Fruit fly (Drosophila melanogaster): ENCODE data around the gene crp.

Gene crp

DNA sequence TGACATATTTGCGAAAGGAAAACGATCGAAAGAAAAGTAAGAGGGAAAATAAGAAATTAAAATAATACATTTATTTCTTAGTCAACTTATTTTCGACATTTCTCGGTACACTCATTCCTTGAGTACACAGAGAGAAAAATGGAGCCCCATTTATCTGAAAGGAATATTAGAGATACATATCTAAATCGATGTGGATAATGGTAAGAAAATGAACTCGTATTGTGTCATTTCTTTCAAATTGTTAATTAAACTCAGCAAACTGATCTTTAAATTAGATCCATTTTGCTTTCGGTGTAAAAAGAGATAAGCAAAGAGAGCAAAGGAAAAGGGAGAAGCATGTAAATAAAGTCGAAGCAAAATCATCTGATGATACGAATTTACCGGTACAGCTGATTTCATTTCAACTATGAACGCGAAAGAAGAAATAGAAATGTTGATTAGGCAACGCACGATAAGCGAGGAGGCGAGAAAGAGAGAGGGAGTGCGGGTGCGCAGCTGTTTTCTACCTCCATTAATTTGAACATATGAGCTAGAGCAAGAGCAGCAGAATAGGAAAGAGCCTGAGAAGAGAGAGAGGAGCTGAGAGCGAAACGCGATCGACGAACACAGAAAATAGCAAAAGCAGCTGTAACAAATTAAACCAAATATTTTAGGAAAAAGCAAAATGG is 1.7 kb downstream of the crp start:
- TF ChIP-seq rgr (GFP tag; optimal IDR thresholded peaks at IDR 0.05) (peak; percentile 91), GATAd (GFP tag; optimal IDR thresholded peaks at IDR 0.05) (peak; percentile 2), jim (GFP tag; optimal IDR thresholded peaks at IDR 0.05) (no peak), Hr78 (GFP tag; optimal IDR thresholded peaks at IDR 0.05) (no peak), Sp1 (GFP tag; optimal IDR thresholded peaks at IDR 0.05) (peak; percentile 89), HLH106 (tag; optimal IDR thresholded peaks at IDR 0.05) (peak; percentile 92), br (GFP tag; optimal IDR thresholded peaks at IDR 0.05) (peak; percentile 90), dmrt93B (GFP tag; optimal IDR thresholded peaks at IDR 0.05) (peak; percentile 72), dsf (GFP tag; optimal IDR thresholded peaks at IDR 0.05; ENCODE audit: borderline replicate concordance) (peak; percentile 11), Vsx2 (GFP tag; optimal IDR thresholded peaks at IDR 0.05; ENCODE audit: partially characterized antibody) (no peak), N (GFP tag; optimal IDR thresholded peaks at IDR 0.05) (no peak), h (GFP tag; optimal IDR thresholded peaks at IDR 0.05) (peak; percentile 91), ey (GFP tag; optimal IDR thresholded peaks at IDR 0.05) (peak; percentile 89), Hr83 (GFP tag; optimal IDR thresholded peaks at IDR 0.05; ENCODE audit: poor library complexity, severe bottlenecking) (no peak), sage (GFP tag; optimal IDR thresholded peaks at IDR 0.05) (peak; percentile 77), tai (GFP tag; optimal IDR thresholded peaks at IDR 0.05) (peak; percentile 71), Dfd (GFP tag; optimal IDR thresholded peaks at IDR 0.05) (no peak), brk (GFP tag; optimal IDR thresholded peaks at IDR 0.05) (peak; percentile 37), Abd-B (GFP tag; optimal IDR thresholded peaks at IDR 0.05) (no peak), usp (GFP tag; optimal IDR thresholded peaks at IDR 0.05) (no peak), pan (optimal IDR thresholded peaks at IDR 0.05) (no peak), Mio (GFP tag; optimal IDR thresholded peaks at IDR 0.05) (peak; percentile 17), fru (GFP tag; optimal IDR thresholded peaks at IDR 0.05) (peak; percentile 81), CrebA (GFP tag; optimal IDR thresholded peaks at IDR 0.05; ENCODE audit: borderline replicate concordance) (peak; percentile 48), CG32264 (GFP tag; optimal IDR thresholded peaks at IDR 0.05) (peak; percentile 83), Rel (GFP tag; optimal IDR thresholded peaks at IDR 0.05) (no peak), Rel (tag; optimal IDR thresholded peaks at IDR 0.05) (peak; percentile 56), foxo (GFP tag; optimal IDR thresholded peaks at IDR 0.05) (peak; percentile 33 to 89), dl (GFP tag; optimal IDR thresholded peaks at IDR 0.05; ENCODE audit: insufficient read depth in 1 of 2, partially characterized antibody in 2 of 2) (peak in 1 of 2 experiments; percentile 33), sv (GFP tag; optimal IDR thresholded peaks at IDR 0.05) (peak; percentile 51), OdsH (GFP tag; optimal IDR thresholded peaks at IDR 0.05) (peak; percentile 80), Myc (optimal IDR thresholded peaks at IDR 0.05) (no peak), lola (GFP tag; optimal IDR thresholded peaks at IDR 0.05) (no peak), CG9705 (GFP tag; optimal IDR thresholded peaks at IDR 0.05) (peak; percentile 63), woc (GFP tag; optimal IDR thresholded peaks at IDR 0.05) (no peak), psq (GFP tag; optimal IDR thresholded peaks at IDR 0.05) (peak; percentile 74), Hnf4 (GFP tag; optimal IDR thresholded peaks at IDR 0.05) (peak; percentile 84), Dif (GFP tag; optimal IDR thresholded peaks at IDR 0.05; ENCODE audit: partially characterized antibody) (peak; percentile 39), Jra (GFP tag; optimal IDR thresholded peaks at IDR 0.05) (peak; percentile 60)

DNA sequence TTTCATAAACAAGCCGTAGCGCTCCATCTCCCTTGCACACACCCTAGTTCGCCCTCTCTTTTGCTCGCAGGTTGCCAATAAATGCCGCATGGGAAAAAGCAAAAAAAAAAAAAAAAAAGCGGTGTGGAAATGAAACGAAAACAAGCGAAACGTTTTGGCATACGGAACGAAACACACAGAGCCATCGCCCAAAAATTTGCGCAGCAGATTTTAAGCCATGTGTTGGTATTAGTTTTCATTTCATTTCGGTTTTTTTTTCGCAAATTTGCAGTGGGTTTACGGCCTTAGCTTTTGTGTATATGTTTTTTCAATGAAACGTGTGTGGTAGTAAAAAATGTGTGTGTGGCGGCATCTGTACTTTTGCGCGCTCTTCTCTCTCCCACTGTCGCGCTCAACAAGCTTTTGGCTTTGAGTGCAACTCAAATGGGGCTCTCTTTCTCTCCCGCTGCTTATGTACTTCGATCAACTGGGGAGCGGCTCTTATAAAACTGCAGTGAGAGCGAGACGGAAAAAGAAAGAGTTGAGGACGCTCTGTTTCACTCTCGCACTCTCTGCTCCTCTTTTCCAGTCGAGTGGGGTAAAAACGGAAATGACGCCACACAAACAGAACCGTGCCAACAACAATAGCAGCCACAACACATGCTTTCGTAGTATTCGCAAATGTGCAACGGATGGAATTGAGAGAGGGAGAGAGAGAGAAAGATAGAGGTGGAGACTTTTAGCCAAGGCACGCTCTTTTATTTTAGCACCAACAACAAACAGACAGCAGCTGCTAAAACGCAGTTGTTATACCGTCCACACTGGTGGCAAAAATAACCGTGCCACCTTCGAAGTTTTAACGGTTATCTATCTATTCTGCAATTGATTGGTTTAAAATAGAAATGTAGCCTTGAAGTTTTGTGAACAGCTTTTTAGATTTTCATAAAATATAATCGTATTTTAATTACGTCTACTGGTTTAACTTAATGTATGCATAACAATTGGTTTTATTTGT is 2.9 kb downstream of the crp start:
- no peak for TF ChIP-seq usp (GFP tag; optimal IDR thresholded peaks at IDR 0.05)
- TF ChIP-seq sv (GFP tag; optimal IDR thresholded peaks at IDR 0.05) = no peak
- TF ChIP-seq Vsx2 (GFP tag; optimal IDR thresholded peaks at IDR 0.05; ENCODE audit: partially characterized antibody) = peak; percentile 56
- peak; percentile 61 for TF ChIP-seq Hr83 (GFP tag; optimal IDR thresholded peaks at IDR 0.05; ENCODE audit: poor library complexity, severe bottlenecking)
- TF ChIP-seq foxo (GFP tag; optimal IDR thresholded peaks at IDR 0.05) = peak; percentile 49 to 63
- TF ChIP-seq Dfd (GFP tag; optimal IDR thresholded peaks at IDR 0.05) = no peak
- TF ChIP-seq rgr (GFP tag; optimal IDR thresholded peaks at IDR 0.05) = peak; percentile 69
- TF ChIP-seq jim (GFP tag; optimal IDR thresholded peaks at IDR 0.05) = peak; percentile 59
- peak; percentile 90 for TF ChIP-seq Dif (GFP tag; optimal IDR thresholded peaks at IDR 0.05; ENCODE audit: partially characterized antibody)
- peak; percentile 62 for TF ChIP-seq HLH106 (tag; optimal IDR thresholded peaks at IDR 0.05)
- peak; percentile 64 for TF ChIP-seq Sp1 (GFP tag; optimal IDR thresholded peaks at IDR 0.05)
- peak; percentile 32 for TF ChIP-seq Myc (optimal IDR thresholded peaks at IDR 0.05)
- TF ChIP-seq CG32264 (GFP tag; optimal IDR thresholded peaks at IDR 0.05) = no peak
- TF ChIP-seq dsf (GFP tag; optimal IDR thresholded peaks at IDR 0.05; ENCODE audit: borderline replicate concordance) = no peak
- peak; percentile 75 for TF ChIP-seq sage (GFP tag; optimal IDR thresholded peaks at IDR 0.05)
- peak; percentile 84 for TF ChIP-seq Rel (GFP tag; optimal IDR thresholded peaks at IDR 0.05)
- peak; percentile 70 for TF ChIP-seq Rel (tag; optimal IDR thresholded peaks at IDR 0.05)
- peak; percentile 75 for TF ChIP-seq h (GFP tag; optimal IDR thresholded peaks at IDR 0.05)
- TF ChIP-seq Jra (GFP tag; optimal IDR thresholded peaks at IDR 0.05) = no peak
- peak; percentile 57 for TF ChIP-seq CG9705 (GFP tag; optimal IDR thresholded peaks at IDR 0.05)
- peak; percentile 55 for TF ChIP-seq Abd-B (GFP tag; optimal IDR thresholded peaks at IDR 0.05)
- peak; percentile 69 for TF ChIP-seq br (GFP tag; optimal IDR thresholded peaks at IDR 0.05)
- TF ChIP-seq dmrt93B (GFP tag; optimal IDR thresholded peaks at IDR 0.05) = peak; percentile 54
- TF ChIP-seq ey (GFP tag; optimal IDR thresholded peaks at IDR 0.05) = peak; percentile 68
- peak; percentile 36 for TF ChIP-seq woc (GFP tag; optimal IDR thresholded peaks at IDR 0.05)
- TF ChIP-seq fru (GFP tag; optimal IDR thresholded peaks at IDR 0.05) = peak; percentile 50
- peak; percentile 82 for TF ChIP-seq CrebA (GFP tag; optimal IDR thresholded peaks at IDR 0.05; ENCODE audit: borderline replicate concordance)
- TF ChIP-seq N (GFP tag; optimal IDR thresholded peaks at IDR 0.05) = peak; percentile 33
- TF ChIP-seq OdsH (GFP tag; optimal IDR thresholded peaks at IDR 0.05) = peak; percentile 54
- TF ChIP-seq dl (GFP tag; optimal IDR thresholded peaks at IDR 0.05; ENCODE audit: insufficient read depth in 1 of 2, partially characterized antibody in 2 of 2) = peak; percentile 54 to 57
- TF ChIP-seq pan (optimal IDR thresholded peaks at IDR 0.05) = no peak
- TF ChIP-seq Hnf4 (GFP tag; optimal IDR thresholded peaks at IDR 0.05) = peak; percentile 67
- peak; percentile 67 for TF ChIP-seq psq (GFP tag; optimal IDR thresholded peaks at IDR 0.05)
- peak; percentile 80 for TF ChIP-seq brk (GFP tag; optimal IDR thresholded peaks at IDR 0.05)

Data from whole organism, wandering third instar larva.